Fruit fly (Drosophila melanogaster): ENCODE measurements around the gene Brd.

DNA sequence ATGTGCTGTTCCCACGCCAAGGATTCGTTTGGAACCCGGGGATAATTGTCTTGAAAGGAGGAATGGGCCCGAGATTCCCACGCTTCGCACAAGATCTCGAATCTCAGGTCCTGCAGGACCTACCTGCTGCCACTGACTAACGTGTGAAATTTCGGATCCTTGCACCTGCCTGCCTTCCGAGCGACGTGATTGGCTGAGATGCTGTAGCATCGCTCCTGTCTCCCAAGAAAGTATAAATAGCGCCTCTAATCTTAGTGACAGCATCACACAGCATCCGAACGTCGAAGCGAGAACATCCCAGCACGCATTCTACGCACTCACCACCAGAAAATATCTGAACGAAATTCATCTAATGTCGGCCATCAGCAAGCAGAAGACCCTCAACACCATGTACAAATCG lies 2.5 kb downstream of the Brd start:
- TF ChIP-seq psq (GFP tag; optimal IDR thresholded peaks at IDR 0.05) (no peak), pan (optimal IDR thresholded peaks at IDR 0.05) (no peak), h (GFP tag; optimal IDR thresholded peaks at IDR 0.05) (no peak), CrebA (GFP tag; optimal IDR thresholded peaks at IDR 0.05; ENCODE audit: borderline replicate concordance) (no peak), Rel (GFP tag; optimal IDR thresholded peaks at IDR 0.05) (no peak), Rel (tag; optimal IDR thresholded peaks at IDR 0.05) (no peak), HLH106 (tag; optimal IDR thresholded peaks at IDR 0.05) (no peak), rgr (GFP tag; optimal IDR thresholded peaks at IDR 0.05) (no peak), lola (GFP tag; optimal IDR thresholded peaks at IDR 0.05) (no peak), dmrt93B (GFP tag; optimal IDR thresholded peaks at IDR 0.05) (no peak), sage (GFP tag; optimal IDR thresholded peaks at IDR 0.05) (no peak), Abd-B (GFP tag; optimal IDR thresholded peaks at IDR 0.05) (no peak)
